Fruit fly (Drosophila melanogaster) whole organism, embryonic: ENCODE results near the gene CG13403.

Experiments
- Abd-B ChIP-seq: fragments of 200-800 bp; sonication (Bioruptor generic); optimal IDR thresholded peaks from 2 replicates; lab custom pipeline; 2018; ENCODE audit warnings: missing biosample characterization, mild to moderate bottlenecking, missing genetic modification characterization, moderate library complexity
- CG11093 ChIP-seq: fragments of 200-800 bp; sonication (Bioruptor generic); IDR thresholded peaks from 3 replicates; pipeline ENCODE4 v1.3.6; 2022; ENCODE audit warnings: missing biosample characterization, missing genetic modification characterization
- CG11247 ChIP-seq: fragments of 200-800 bp; sonication (Bioruptor generic); IDR thresholded peaks from 2 replicates; pipeline ENCODE4 v1.3.6; 2022; ENCODE audit warnings: missing biosample characterization, missing genetic modification characterization
- CG1233 ChIP-seq: fragments of 200-800 bp; sonication (Bioruptor generic); optimal IDR thresholded peaks from 4 replicates; lab custom pipeline; 2018; ENCODE audit warnings: missing biosample characterization, mild to moderate bottlenecking, missing genetic modification characterization
- CG13624 ChIP-seq: fragments of 200-800 bp; sonication (Bioruptor generic); optimal IDR thresholded peaks from 2 replicates; lab custom pipeline; 2016; ENCODE audit warnings: missing biosample characterization, missing genetic modification characterization
- CG13894 ChIP-seq: fragments of 200-800 bp; sonication (Bioruptor generic); optimal IDR thresholded peaks from 3 replicates; lab custom pipeline; 2018; ENCODE audit warnings: missing biosample characterization, mild to moderate bottlenecking, missing genetic modification characterization, moderate library complexity
- CG14441 ChIP-seq: fragments of 200-800 bp; sonication (Bioruptor generic); IDR thresholded peaks from 2 replicates; pipeline ENCODE4 v1.3.6; 2022; ENCODE audit warnings: missing biosample characterization, missing genetic modification characterization
- CG15514 ChIP-seq: fragments of 200-800 bp; sonication (Bioruptor generic); optimal IDR thresholded peaks from 3 replicates; lab custom pipeline; 2017; ENCODE audit warnings: missing biosample characterization, missing genetic modification characterization, mild to moderate bottlenecking, moderate library complexity, missing genetic modification reagents
- CG17612 ChIP-seq: fragments of 200-800 bp; sonication (Bioruptor generic); IDR thresholded peaks from 2 replicates; pipeline ENCODE4 v1.3.6; 2022; ENCODE audit warnings: missing biosample characterization, missing genetic modification characterization
- CG18011 ChIP-seq: fragments of 200-800 bp; sonication (Bioruptor generic); optimal IDR thresholded peaks from 2 replicates; lab custom pipeline; 2017; ENCODE audit warnings: missing biosample characterization, missing genetic modification characterization, mild to moderate bottlenecking, moderate library complexity, missing genotype
- CG2129 ChIP-seq: fragments of 200-800 bp; sonication (Bioruptor generic); IDR thresholded peaks from 2 replicates; pipeline ENCODE4 v1.3.6; 2022; ENCODE audit warnings: missing biosample characterization, missing genetic modification characterization; ENCODE audit not compliant: partially characterized antibody
- CG30403 ChIP-seq: fragments of 200-800 bp; sonication (Bioruptor generic); optimal IDR thresholded peaks from 3 replicates; lab custom pipeline; 2016; ENCODE audit warnings: missing biosample characterization, missing genetic modification characterization
- CG30431 ChIP-seq: fragments of 200-800 bp; sonication (Bioruptor generic); optimal IDR thresholded peaks from 2 replicates; lab custom pipeline; 2017; ENCODE audit warnings: missing biosample characterization, missing genetic modification characterization
- CG3065 ChIP-seq: fragments of 200-800 bp; sonication (Bioruptor generic); optimal IDR thresholded peaks from 2 replicates; lab custom pipeline; 2016; ENCODE audit warnings: missing biosample characterization, missing genetic modification characterization
- CG3847 ChIP-seq: fragments of 200-800 bp; sonication (Bioruptor generic); IDR thresholded peaks from 2 replicates; pipeline ENCODE4 v1.3.6; 2022; ENCODE audit warnings: missing biosample characterization, missing genetic modification characterization
- CG4854 ChIP-seq: fragments of 200-800 bp; sonication (Bioruptor generic); optimal IDR thresholded peaks from 2 replicates; lab custom pipeline; 2016; ENCODE audit warnings: missing biosample characterization, missing genetic modification characterization, inconsistent platforms
- CG6689 ChIP-seq: fragments of 200-800 bp; sonication (Bioruptor generic); IDR thresholded peaks from 2 replicates; pipeline ENCODE4 v1.3.6; 2022; ENCODE audit warnings: missing biosample characterization, missing genetic modification characterization
- CG8290 ChIP-seq, 3 experiments: fragments of 200-800 bp; sonication (Bioruptor generic); optimal IDR thresholded peaks; 2 replicates each; lab custom pipeline; 2016 to 2019; ENCODE audit warnings: missing biosample characterization in 3 of 3, missing genetic modification characterization in 3 of 3, mild to moderate bottlenecking in 2 of 3, moderate library complexity in 1 of 3
- CG8765 ChIP-seq: fragments of 200-800 bp; sonication (Bioruptor generic); IDR thresholded peaks from 2 replicates; pipeline ENCODE4 v1.3.6; 2022; ENCODE audit warnings: missing biosample characterization, missing genetic modification characterization
- Dll ChIP-seq: fragments of 200-800 bp; sonication (Bioruptor generic); IDR thresholded peaks from 4 replicates; pipeline ENCODE4 v1.3.6; 2022; ENCODE audit warnings: missing biosample characterization, missing genetic modification characterization; ENCODE audit not compliant: partially characterized antibody
- ERR ChIP-seq: fragments of 200-800 bp; sonication (Bioruptor generic); optimal IDR thresholded peaks from 2 replicates; lab custom pipeline; 2016; ENCODE audit warnings: missing biosample characterization, missing genetic modification characterization
- Fer2 ChIP-seq: fragments of 200-800 bp; sonication (Bioruptor generic); optimal IDR thresholded peaks from 2 replicates; lab custom pipeline; 2018; ENCODE audit warnings: missing biosample characterization, mild to moderate bottlenecking, missing genetic modification characterization, moderate library complexity
- HLHmδ ChIP-seq: fragments of 200-800 bp; sonication (Bioruptor generic); optimal IDR thresholded peaks from 2 replicates; lab custom pipeline; 2018; ENCODE audit warnings: missing biosample characterization, mild to moderate bottlenecking, missing genetic modification characterization, moderate library complexity
- Kr ChIP-seq: fragments of 200-800 bp; sonication (Bioruptor generic); optimal IDR thresholded peaks from 2 replicates; lab custom pipeline; 2017; ENCODE audit warnings: missing biosample characterization, mild to moderate bottlenecking, missing genetic modification characterization
- Myb ChIP-seq: fragments of 200-800 bp; sonication (Bioruptor generic); optimal IDR thresholded peaks from 2 replicates; lab custom pipeline; 2016; ENCODE audit warnings: missing biosample characterization, missing genetic modification characterization
- Nf-YC ChIP-seq: fragments of 200-800 bp; optimal IDR thresholded peaks from 3 replicates; lab custom pipeline; 2019; ENCODE audit warnings: missing biosample characterization, mild to moderate bottlenecking, missing genetic modification characterization, moderate library complexity
- Side ChIP-seq: fragments of 200-800 bp; sonication (Bioruptor generic); optimal IDR thresholded peaks from 2 replicates; lab custom pipeline; 2016; ENCODE audit warnings: missing biosample characterization, missing genetic modification characterization
- Sin3A ChIP-seq: fragments of >200 bp; optimal IDR thresholded peaks from 2 replicates; lab custom pipeline; 2018
- Vsx1 ChIP-seq: fragments of 200-800 bp; sonication (Bioruptor generic); optimal IDR thresholded peaks from 2 replicates; lab custom pipeline; 2017; ENCODE audit warnings: missing biosample characterization, mild to moderate bottlenecking, missing genetic modification characterization, missing genetic modification reagents
- bigmax ChIP-seq: fragments of 200-800 bp; sonication (Bioruptor generic); optimal IDR thresholded peaks from 2 replicates; lab custom pipeline; 2018; ENCODE audit warnings: missing biosample characterization, mild to moderate bottlenecking, missing genetic modification characterization
- chn ChIP-seq: fragments of 200-800 bp; sonication (Bioruptor generic); optimal IDR thresholded peaks from 2 replicates; lab custom pipeline; 2016; ENCODE audit warnings: missing biosample characterization, missing genetic modification characterization
- crc ChIP-seq: fragments of 200-800 bp; sonication (Bioruptor generic); optimal IDR thresholded peaks from 2 replicates; lab custom pipeline; 2016; ENCODE audit warnings: missing biosample characterization, missing genetic modification characterization
- crol ChIP-seq: fragments of 200-800 bp; sonication (Bioruptor generic); IDR thresholded peaks from 2 replicates; pipeline ENCODE4 v1.3.6; 2022; ENCODE audit warnings: missing biosample characterization, missing genetic modification characterization
- dysf ChIP-seq: fragments of 200-800 bp; sonication (Bioruptor generic); IDR thresholded peaks from 3 replicates; pipeline ENCODE4 v1.3.6; 2022; ENCODE audit warnings: missing biosample characterization, missing genetic modification characterization
- en ChIP-seq: fragments of 200-800 bp; sonication (Bioruptor generic); optimal IDR thresholded peaks from 2 replicates; lab custom pipeline; 2016; ENCODE audit warnings: missing biosample characterization, missing genetic modification characterization
- eve ChIP-seq, 2 experiments: fragments of >200 bp; optimal IDR thresholded peaks; 2 replicates each; lab custom pipeline; 2017; ENCODE audit warnings: missing biosample characterization in 2 of 2, missing genetic modification characterization in 2 of 2
- fd96Cb ChIP-seq: fragments of 200-800 bp; sonication (Bioruptor generic); optimal IDR thresholded peaks from 2 replicates; lab custom pipeline; 2018; ENCODE audit warnings: missing biosample characterization, mild to moderate bottlenecking, missing genetic modification characterization, moderate library complexity
- hkb ChIP-seq, 2 experiments: fragments of 200-800 bp in 1 of 2; fragments of >200 bp in 1 of 2; sonication (Bioruptor generic) in 1 of 2; IDR thresholded peaks in 1 of 2; optimal IDR thresholded peaks in 1 of 2; 2 replicates each; pipeline versions ENCODE4 v1.3.6 to Lab custom; 2017 to 2022; ENCODE audit warnings: missing biosample characterization in 1 of 2, missing genetic modification characterization in 1 of 2
- hth ChIP-seq: fragments of >200 bp; optimal IDR thresholded peaks from 2 replicates; lab custom pipeline; 2017; ENCODE audit warnings: inconsistent platforms
- insv ChIP-seq, 2 experiments: fragments of 200-800 bp; sonication (Bioruptor generic); optimal IDR thresholded peaks; 3 replicates each; lab custom pipeline; 2016 to 2018; ENCODE audit warnings: missing biosample characterization in 2 of 2, missing genetic modification characterization in 2 of 2
- mld ChIP-seq: fragments of 200-800 bp; sonication (Bioruptor generic); IDR thresholded peaks from 3 replicates; pipeline ENCODE4 v1.3.6; 2022; ENCODE audit warnings: missing biosample characterization, missing genetic modification characterization; ENCODE audit not compliant: partially characterized antibody
- oc ChIP-seq: fragments of 200-800 bp; sonication (Bioruptor generic); optimal IDR thresholded peaks from 2 replicates; lab custom pipeline; 2018; ENCODE audit warnings: missing biosample characterization, mild to moderate bottlenecking, missing genetic modification characterization, moderate library complexity
- p53 ChIP-seq: fragments of 200-800 bp; sonication (Bioruptor generic); optimal IDR thresholded peaks from 2 replicates; lab custom pipeline; 2016; ENCODE audit warnings: missing biosample characterization, missing genetic modification characterization
- sens-2 ChIP-seq: fragments of 200-800 bp; sonication (Bioruptor generic); IDR thresholded peaks from 2 replicates; pipeline ENCODE4 v1.3.6; 2022; ENCODE audit warnings: missing biosample characterization, missing genetic modification characterization
- sisA ChIP-seq: fragments of 200-800 bp; sonication (Bioruptor generic); IDR thresholded peaks from 2 replicates; pipeline ENCODE4 v1.3.6; 2022; ENCODE audit warnings: missing biosample characterization, missing genetic modification characterization
- sug ChIP-seq: fragments of 200-800 bp; optimal IDR thresholded peaks from 2 replicates; lab custom pipeline; 2019; ENCODE audit warnings: missing biosample characterization, mild to moderate bottlenecking, missing genetic modification characterization, moderate library complexity
- tio ChIP-seq: fragments of 200-800 bp; sonication (Bioruptor generic); optimal IDR thresholded peaks from 2 replicates; lab custom pipeline; 2017; ENCODE audit warnings: missing biosample characterization, missing genetic modification characterization, inconsistent platforms
- tup ChIP-seq: fragments of 200-800 bp; sonication (Bioruptor generic); optimal IDR thresholded peaks from 2 replicates; lab custom pipeline; 2016; ENCODE audit warnings: missing biosample characterization, mild to moderate bottlenecking, missing genetic modification characterization, moderate library complexity
- unc-4 ChIP-seq: fragments of 200-800 bp; sonication (Bioruptor generic); IDR thresholded peaks from 2 replicates; pipeline ENCODE4 v1.3.6; 2022; ENCODE audit warnings: missing biosample characterization, missing genetic modification characterization; ENCODE audit not compliant: partially characterized antibody

CG13403 gene

DNA sequence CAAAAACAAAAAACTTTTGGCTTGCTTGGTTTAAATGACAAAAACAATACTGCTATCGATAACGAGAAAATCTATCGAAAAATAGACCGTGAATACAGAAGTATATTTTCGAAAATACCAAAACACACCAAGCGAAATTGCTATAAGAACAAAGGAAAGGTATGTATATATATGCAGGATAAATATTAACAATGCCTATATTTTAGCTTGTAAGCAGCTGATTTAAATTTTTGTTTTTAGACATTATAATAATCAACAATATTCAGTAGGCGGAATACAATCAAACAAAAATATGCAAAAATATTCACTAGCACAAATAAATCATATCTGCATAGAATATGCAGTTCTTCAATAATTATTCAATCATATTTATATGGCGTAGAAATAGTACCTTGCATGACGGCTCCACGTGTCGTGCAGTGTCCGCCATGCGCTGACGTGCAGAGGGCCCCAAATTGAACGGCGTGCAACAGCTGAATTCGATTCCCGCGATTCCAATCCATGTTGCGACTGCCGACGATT is 46.1 kb upstream of the CG13403 start, which contains the start of the genes Fbxl4 and Dus2 (continued):
- TF ChIP-seq CG13624 (GFP tag; lab: Kevin White, UChicago) (peak; percentile 93), sug (peak; percentile 90), fd96Cb (tag; lab: Kevin White, UChicago) (peak; percentile 90), bigmax (GFP tag; lab: Kevin White, UChicago) (no peak), CG8290 (GFP tag; optimal IDR thresholded peaks at IDR 0.05; lab: Kevin White, UChicago) (peak; percentile 46), CG8290 (tag; optimal IDR thresholded peaks at IDR 0.05; lab: Kevin White, UChicago) (peak; percentile 78 to 94), CG1233 (GFP tag; lab: Kevin White, UChicago) (peak; percentile 89), en (GFP tag; lab: Kevin White, UChicago) (peak; percentile 76), p53 (GFP tag; lab: Kevin White, UChicago) (peak; percentile 81), ERR (GFP tag; lab: Kevin White, UChicago) (peak; percentile 54), CG30431 (GFP tag; lab: Kevin White, UChicago) (peak; percentile 92), Side (peak; percentile 88), CG2129 (no peak), mld (GFP tag; lab: Robert Waterston, UW) (no peak), sens-2 (GFP tag; lab: Robert Waterston, UW) (peak; percentile 86), CG8765 (GFP tag; lab: Robert Waterston, UW) (peak; percentile 93), CG30403 (peak; percentile 97), unc-4 (GFP tag; lab: Robert Waterston, UW) (peak; percentile 14; the same call in 1 of the 2 replicates), tup (peak; percentile 83), sisA (GFP tag; lab: Robert Waterston, UW) (peak; percentile 94), tio (GFP tag; lab: Kevin White, UChicago) (peak; percentile 92), Nf-YC (tag; lab: Kevin White, UChicago) (peak; percentile 80), hkb (optimal IDR thresholded peaks at IDR 0.05; lab: Kevin White, UChicago) (peak; percentile 90), hkb (GFP tag; IDR thresholded peaks at IDR 0.05; lab: Robert Waterston, UW) (peak; percentile 89), Abd-B (GFP tag; lab: Kevin White, UChicago) (peak; percentile 92), CG11247 (GFP tag; lab: Robert Waterston, UW) (peak; percentile 90), crc (GFP tag; lab: Kevin White, UChicago) (peak; percentile 49), CG11093 (peak; percentile 85), insv (GFP tag; optimal IDR thresholded peaks at IDR 0.05; lab: Kevin White, UChicago) (peak in 1 of 2 experiments; percentile 65), Kr (no peak), CG18011 (GFP tag; lab: Kevin White, UChicago) (peak; percentile 80), Sin3A (peak; percentile 35), Dll (GFP tag; lab: Robert Waterston, UW) (0 out of 4 replicates have a peak, but pooled peaks have one; percentile 61), CG13894 (tag; lab: Kevin White, UChicago) (peak; percentile 84), Fer2 (tag; lab: Kevin White, UChicago) (peak; percentile 83), dysf (peak; percentile 95), HLHmδ (GFP tag; lab: Kevin White, UChicago) (peak; percentile 11), crol (GFP tag; lab: Robert Waterston, UW) (peak; percentile 51; the same call in 1 of the 2 replicates), Vsx1 (GFP tag; lab: Kevin White, UChicago) (no peak), hth (lab: Kevin White, UChicago) (no peak), CG14441 (GFP tag; lab: Robert Waterston, UW) (peak; percentile 91), CG3847 (GFP tag; lab: Robert Waterston, UW) (peak; percentile 95), eve (GFP tag; optimal IDR thresholded peaks at IDR 0.05; lab: Kevin White, UChicago) (no peak), CG3065 (GFP tag; lab: Kevin White, UChicago) (peak; percentile 80), CG15514 (GFP tag; lab: Kevin White, UChicago) (peak; percentile 76), oc (tag; lab: Kevin White, UChicago) (peak; percentile 63), chn (GFP tag; lab: Kevin White, UChicago) (peak; percentile 92), CG17612 (peak; percentile 77), CG6689 (GFP tag; lab: Robert Waterston, UW) (peak; percentile 91), CG4854 (GFP tag; lab: Kevin White, UChicago) (peak; percentile 89), Myb (GFP tag; lab: Kevin White, UChicago) (peak; percentile 75)
